Worm (Caenorhabditis elegans) whole organism, early embryonic: Measurements from ENCODE around the gene C34E10.12.
A peak's percentile ranks its signal among the peaks of the same experiment; 100 is the strongest.

Experiments
- B0310.2 ChIP-seq: sonication (generic microtip); optimal IDR thresholded peaks from 2 replicates; lab custom pipeline; 2016; ENCODE audit warnings: mild to moderate bottlenecking, missing genetic modification characterization, missing compliant biosample characterization
- F13C5.2 ChIP-seq: sonication (generic microtip); optimal IDR thresholded peaks from 2 replicates; lab custom pipeline; 2017; ENCODE audit warnings: mild to moderate bottlenecking, missing genetic modification characterization, inconsistent platforms, missing compliant biosample characterization
- aly-1 ChIP-seq: sonication (generic microtip); optimal IDR thresholded peaks from 2 replicates; lab custom pipeline; 2016; ENCODE audit warnings: missing genetic modification characterization, missing compliant biosample characterization
- ama-1 ChIP-seq: fragments of 150-350 bp; optimal IDR thresholded peaks from 2 replicates; lab custom pipeline; 2014
- ceh-13 ChIP-seq: fragments of 200-800 bp; sonication (Bioruptor generic); optimal IDR thresholded peaks from 2 replicates; lab custom pipeline; 2018; ENCODE audit warnings: mild to moderate bottlenecking, missing genetic modification characterization, missing compliant biosample characterization
- ceh-36 ChIP-seq: sonication (generic microtip); optimal IDR thresholded peaks from 2 replicates; lab custom pipeline; 2016; ENCODE audit warnings: missing genetic modification characterization, inconsistent platforms, missing compliant biosample characterization
- ets-7 ChIP-seq: sonication (generic microtip); optimal IDR thresholded peaks from 2 replicates; lab custom pipeline; 2016; ENCODE audit warnings: missing genotype, missing genetic modification characterization, missing compliant biosample characterization
- flt-1 ChIP-seq: fragments of 200-800 bp; sonication (Bioruptor generic); IDR thresholded peaks from 2 replicates; pipeline ENCODE4 v1.3.6; 2022; ENCODE audit warnings: missing genetic modification characterization, missing compliant biosample characterization
- hmbx-1 ChIP-seq: sonication (generic microtip); optimal IDR thresholded peaks from 2 replicates; lab custom pipeline; 2016; ENCODE audit warnings: mild to moderate bottlenecking, missing genetic modification characterization, missing compliant biosample characterization
- hmg-4 ChIP-seq: fragments of 200-800 bp; sonication (Bioruptor generic); optimal IDR thresholded peaks from 2 replicates; lab custom pipeline; 2018; ENCODE audit warnings: mild to moderate bottlenecking, missing genetic modification characterization, missing compliant biosample characterization
- hnd-1 ChIP-seq: sonication (generic microtip); optimal IDR thresholded peaks from 2 replicates; lab custom pipeline; 2016; ENCODE audit warnings: missing genetic modification characterization, missing compliant biosample characterization
- pes-1 ChIP-seq: fragments of 200-800 bp; sonication (Bioruptor generic); IDR thresholded peaks from 2 replicates; pipeline ENCODE4 v1.3.6; 2022; ENCODE audit warnings: missing genetic modification reagents, missing genetic modification characterization, missing compliant biosample characterization
- scrt-1 ChIP-seq: fragments of 200-800 bp; sonication (Bioruptor generic); IDR thresholded peaks from 2 replicates; pipeline ENCODE4 v1.3.6; 2022; ENCODE audit warnings: missing genetic modification characterization, missing compliant biosample characterization
- sea-1 ChIP-seq: fragments of 200-800 bp; sonication (Bioruptor generic); conservative IDR thresholded peaks from 2 replicates; pipeline ENCODE4 v1.3.6; 2022; ENCODE audit warnings: missing genetic modification characterization, missing compliant biosample characterization
- tbx-11 ChIP-seq: fragments of 200-800 bp; sonication (Bioruptor generic); IDR thresholded peaks from 2 replicates; pipeline ENCODE4 v1.3.6; 2022; ENCODE audit warnings: missing genetic modification characterization, missing compliant biosample characterization
- tbx-37 ChIP-seq: fragments of 200-800 bp; sonication (Bioruptor generic); conservative IDR thresholded peaks from 2 replicates; pipeline ENCODE4 v1.3.6; 2022; ENCODE audit warnings: missing genetic modification reagents, missing genetic modification characterization, missing compliant biosample characterization
- tra-4 ChIP-seq: sonication (generic microtip); optimal IDR thresholded peaks from 2 replicates; lab custom pipeline; 2017; ENCODE audit warnings: missing genetic modification characterization, missing compliant biosample characterization

The C34E10.12 gene

ce11 chrIII:5215375-5215774 lies 12.3 kb downstream of the C34E10.12 start, which contains the start of gene ZC155.4:
Gene ZC155.4, minus strand, starts transcription at chrIII:5215475.
- TF ChIP-seq pes-1 (no peak), ceh-13 (GFP tag; lab: Kevin White, UChicago) (no peak), hmbx-1 (tag; lab: Kevin White, UChicago) (no peak), tra-4 (tag; lab: Kevin White, UChicago) (no peak), ets-7 (tag; lab: Kevin White, UChicago) (no peak), tbx-11 (GFP tag; lab: Robert Waterston, UW) (no peak)

DNA sequence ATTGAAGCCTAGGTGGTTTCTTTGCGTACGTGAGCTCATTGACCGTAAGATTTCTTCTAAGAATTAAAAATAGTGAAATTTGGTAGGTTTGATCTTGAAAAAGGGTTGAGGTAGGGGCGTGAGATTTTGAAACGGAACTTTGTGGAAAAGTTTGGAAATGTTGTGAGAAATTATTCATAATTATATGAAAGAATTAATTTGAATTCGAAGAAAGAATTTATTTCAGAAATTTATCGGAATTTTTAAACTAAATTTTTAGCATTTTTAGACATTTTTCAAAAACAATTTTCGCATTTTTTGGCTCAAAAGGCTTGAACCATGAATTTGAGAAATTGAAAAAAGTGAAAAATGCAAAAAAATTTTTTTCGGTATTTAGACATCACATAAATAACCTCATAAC lies 13.5 kb downstream of the C34E10.12 start:
- TF ChIP-seq hnd-1 (no peak), aly-1 (tag; lab: Kevin White, UChicago) (no peak), sea-1 (no peak), tbx-37 (no peak), ceh-13 (GFP tag; lab: Kevin White, UChicago) (no peak), ama-1 (lab: Kevin White, UChicago) (no peak), scrt-1 (GFP tag; lab: Robert Waterston, UW) (no peak), F13C5.2 (no peak), flt-1 (no peak), tbx-11 (GFP tag; lab: Robert Waterston, UW) (no peak), ceh-36 (tag; lab: Kevin White, UChicago) (no peak), hmbx-1 (tag; lab: Kevin White, UChicago) (no peak), hmg-4 (GFP tag; lab: Kevin White, UChicago) (no peak), B0310.2 (tag; lab: Kevin White, UChicago) (no peak), ets-7 (tag; lab: Kevin White, UChicago) (no peak), tra-4 (tag; lab: Kevin White, UChicago) (no peak), pes-1 (no peak)

ce11 chrIII:5211137-5211648 lies 16.5 kb downstream of the C34E10.12 start:
- peak; percentile 26 for TF ChIP-seq hnd-1
- peak; percentile 40 for TF ChIP-seq tbx-37
- peak; percentile 80 for TF ChIP-seq flt-1
- peak; percentile 47 for TF ChIP-seq ceh-13 (GFP tag; lab: Kevin White, UChicago)
- TF ChIP-seq pes-1: peak; percentile 84
- peak; percentile 75 for TF ChIP-seq scrt-1 (GFP tag; lab: Robert Waterston, UW)
- peak; percentile 93 for TF ChIP-seq hmg-4 (GFP tag; lab: Kevin White, UChicago)
- peak; percentile 55 for TF ChIP-seq ets-7 (tag; lab: Kevin White, UChicago)
- TF ChIP-seq hmbx-1 (tag; lab: Kevin White, UChicago): peak; percentile 16
- TF ChIP-seq sea-1: peak; percentile 76
- TF ChIP-seq B0310.2 (tag; lab: Kevin White, UChicago): peak; percentile 63
- peak; percentile 66 for TF ChIP-seq F13C5.2
- TF ChIP-seq aly-1 (tag; lab: Kevin White, UChicago): peak; percentile 90

ce11 chrIII:5210269-5210668 lies 17.4 kb downstream of the C34E10.12 start:
- no peak for TF ChIP-seq aly-1 (tag; lab: Kevin White, UChicago)
- TF ChIP-seq ama-1 (lab: Kevin White, UChicago): no peak
- no peak for TF ChIP-seq pes-1
- TF ChIP-seq B0310.2 (tag; lab: Kevin White, UChicago): no peak
- TF ChIP-seq scrt-1 (GFP tag; lab: Robert Waterston, UW): no peak
- no peak for TF ChIP-seq ceh-13 (GFP tag; lab: Kevin White, UChicago)
- TF ChIP-seq tbx-11 (GFP tag; lab: Robert Waterston, UW): no peak
- TF ChIP-seq ets-7 (tag; lab: Kevin White, UChicago): no peak
- no peak for TF ChIP-seq flt-1
- no peak for TF ChIP-seq ceh-36 (tag; lab: Kevin White, UChicago)
- no peak for TF ChIP-seq hmbx-1 (tag; lab: Kevin White, UChicago)
- TF ChIP-seq tbx-37: no peak
- no peak for TF ChIP-seq hmg-4 (GFP tag; lab: Kevin White, UChicago)
- TF ChIP-seq hnd-1: no peak
- no peak for TF ChIP-seq F13C5.2

DNA sequence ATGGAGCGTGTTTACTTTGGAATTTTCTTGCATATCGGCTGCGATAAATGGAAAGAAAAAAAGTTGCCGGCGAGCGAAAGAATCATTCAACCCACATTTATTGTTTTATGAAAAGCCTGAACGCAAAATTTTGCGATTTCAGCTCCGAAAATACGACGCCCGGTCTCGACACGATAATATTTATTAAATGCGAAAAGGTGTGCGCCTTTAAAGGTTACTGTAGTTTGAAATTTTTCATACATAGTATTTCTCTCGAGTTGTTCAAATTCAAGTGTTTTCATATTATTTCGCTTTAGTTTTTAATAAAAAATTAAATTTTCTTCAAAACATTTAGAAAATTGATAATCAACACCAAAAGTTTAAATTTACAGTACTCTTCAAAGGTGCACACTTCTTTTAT lies 18.7 kb downstream of the C34E10.12 start, which contains the start of gene syx-16:
Gene syx-16 (minus strand): TSS at position 118 of the 400 bp plus-strand sequence.
- TF ChIP-seq ets-7 (tag; lab: Kevin White, UChicago) (no peak), F13C5.2 (no peak), ama-1 (lab: Kevin White, UChicago) (no peak), tbx-11 (GFP tag; lab: Robert Waterston, UW) (no peak), tbx-37 (no peak), tra-4 (tag; lab: Kevin White, UChicago) (no peak), hmg-4 (GFP tag; lab: Kevin White, UChicago) (no peak), ceh-36 (tag; lab: Kevin White, UChicago) (no peak), scrt-1 (GFP tag; lab: Robert Waterston, UW) (no peak), pes-1 (no peak), flt-1 (no peak), hnd-1 (no peak)

DNA sequence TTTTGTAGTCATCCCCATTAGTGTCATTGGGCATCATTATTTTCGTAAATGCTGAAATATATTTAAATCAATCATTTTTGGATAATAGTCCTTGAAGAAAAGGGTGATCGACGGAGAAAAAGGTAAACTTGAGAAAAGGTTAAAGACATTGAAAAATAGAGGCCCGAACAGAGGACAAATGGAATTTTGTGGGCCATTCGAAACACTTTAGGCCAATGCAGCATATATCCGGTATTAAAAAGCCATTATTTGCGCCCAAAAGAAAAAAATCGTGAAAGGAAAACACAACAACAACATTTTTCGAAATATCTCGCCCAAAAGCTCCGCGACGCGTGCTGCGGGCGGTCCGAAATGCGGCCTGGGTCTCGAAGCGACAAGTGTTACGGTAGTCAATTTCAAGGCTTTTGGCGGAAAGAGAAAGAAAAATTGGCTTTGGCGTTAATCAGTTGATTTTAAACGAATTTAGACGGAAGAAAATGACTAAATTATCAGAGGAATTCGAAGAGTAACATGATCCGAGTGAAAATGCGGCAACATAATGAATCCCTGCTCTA lies 20.7 kb downstream of the C34E10.12 start, which contains the start of gene morc-1:
Gene morc-1 (minus strand): TSS at position 51 of the 554 bp plus-strand sequence.
- TF ChIP-seq scrt-1 (GFP tag; lab: Robert Waterston, UW): 0 out of 2 replicates have a peak, but pooled peaks have one; percentile 9
- TF ChIP-seq tbx-37: no peak

DNA sequence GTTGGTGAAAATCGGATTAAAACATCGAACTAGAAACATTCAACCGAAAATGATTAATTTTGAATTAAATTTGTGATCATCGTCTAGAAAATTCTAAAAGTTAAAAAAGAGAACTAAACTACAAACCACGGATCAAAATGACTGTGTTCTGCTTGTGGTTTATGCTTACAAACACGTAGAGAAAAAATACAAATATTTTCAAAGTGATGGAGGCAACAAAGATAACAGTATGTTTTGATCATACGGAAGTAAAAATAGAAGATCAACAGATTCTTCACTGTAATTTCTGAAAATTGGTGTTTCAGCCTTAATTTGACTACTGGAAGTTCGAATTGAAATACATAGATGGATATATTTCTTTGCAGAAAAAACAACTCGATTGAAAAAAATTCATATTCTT lies 24.4 kb downstream of the C34E10.12 start:
- no peak for TF ChIP-seq scrt-1 (GFP tag; lab: Robert Waterston, UW)
- no peak for TF ChIP-seq hmbx-1 (tag; lab: Kevin White, UChicago)
- no peak for TF ChIP-seq ceh-13 (GFP tag; lab: Kevin White, UChicago)
- no peak for TF ChIP-seq hnd-1
- TF ChIP-seq ceh-36 (tag; lab: Kevin White, UChicago): no peak
- TF ChIP-seq B0310.2 (tag; lab: Kevin White, UChicago): no peak
- TF ChIP-seq hmg-4 (GFP tag; lab: Kevin White, UChicago): no peak
- no peak for TF ChIP-seq ama-1 (lab: Kevin White, UChicago)
